Worm (Caenorhabditis elegans) whole organism, early embryonic: ENCODE measurements around the gene T20B5.2.

Experiments used
- pes-1 ChIP-seq: fragments of 200-800 bp; sonication (Bioruptor generic); IDR thresholded peaks from 2 replicates; pipeline ENCODE4 v1.3.6; 2022; ENCODE audit warnings: missing genetic modification reagents, missing genetic modification characterization, missing compliant biosample characterization
- tbx-11 ChIP-seq: fragments of 200-800 bp; sonication (Bioruptor generic); IDR thresholded peaks from 2 replicates; pipeline ENCODE4 v1.3.6; 2022; ENCODE audit warnings: missing genetic modification characterization, missing compliant biosample characterization
- tbx-37 ChIP-seq: fragments of 200-800 bp; sonication (Bioruptor generic); conservative IDR thresholded peaks from 2 replicates; pipeline ENCODE4 v1.3.6; 2022; ENCODE audit warnings: missing genetic modification reagents, missing genetic modification characterization, missing compliant biosample characterization

ce11 chrX:9303422-9303821, 27.5 kb upstream of the T20B5.2 start, which contains the start of gene tmc-2:
- TF ChIP-seq tbx-37 (GFP tag; lab: Robert Waterston, UW) (no peak), tbx-11 (GFP tag; lab: Robert Waterston, UW) (no peak), pes-1 (GFP tag; lab: Robert Waterston, UW) (no peak)
